Fruit fly (Drosophila melanogaster) whole organism: Measurements from ENCODE around the gene temp.

ENCODE experiments used
- CG8478 ChIP-seq: fragments of >200 bp; optimal IDR thresholded peaks from 2 replicates; lab custom pipeline; 2018; ENCODE audit warnings: inconsistent platforms
- pan ChIP-seq: fragments of >200 bp; optimal IDR thresholded peaks from 2 replicates; lab custom pipeline; 2017

DNA sequence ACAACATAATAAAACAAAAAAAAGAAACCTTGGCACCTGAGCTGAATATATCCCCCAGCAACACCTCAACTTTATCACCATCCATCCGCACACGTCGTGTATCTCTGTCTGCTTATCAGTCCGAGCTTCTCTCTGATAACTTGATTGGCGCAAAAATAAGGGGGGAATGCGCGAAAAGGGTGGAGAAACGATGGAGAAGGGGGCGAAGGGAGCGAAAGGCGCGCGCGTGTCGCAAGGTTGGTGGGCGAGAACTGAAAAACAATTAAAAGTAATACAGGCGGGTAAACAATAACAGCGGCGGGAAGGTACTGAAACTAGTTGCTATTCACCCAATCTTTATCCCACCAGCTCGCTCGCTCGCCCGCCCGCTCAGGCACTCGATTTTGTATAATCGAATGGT, 23.9 kb upstream of the temp start:
- TF ChIP-seq CG8478, result no peak
- no peak for TF ChIP-seq pan
